Worm (Caenorhabditis elegans) whole organism, L1 larva: ENCODE measurements around the gene srh-244.
A peak's percentile ranks its signal among the peaks of the same experiment; 100 is the strongest.

Source experiments
- C16A3.4 ChIP-seq: fragments of 150-350 bp; optimal IDR thresholded peaks from 2 replicates; lab custom pipeline; 2014; ENCODE audit warnings: missing biosample characterization, missing genetic modification characterization
- C34B4.2 ChIP-seq: sonication (generic microtip); optimal IDR thresholded peaks from 2 replicates; lab custom pipeline; 2017; ENCODE audit warnings: mild to moderate bottlenecking, missing genetic modification characterization, missing compliant biosample characterization
- aha-1 ChIP-seq: fragments of 150-350 bp; optimal IDR thresholded peaks from 2 replicates; lab custom pipeline; 2014; ENCODE audit warnings: missing biosample characterization, missing genetic modification characterization
- alr-1 ChIP-seq: fragments of 200-800 bp; sonication (Bioruptor generic); optimal IDR thresholded peaks from 2 replicates; lab custom pipeline; 2018; ENCODE audit warnings: borderline replicate concordance, mild to moderate bottlenecking, missing genetic modification characterization, missing compliant biosample characterization
- aly-2 ChIP-seq: fragments of 150-350 bp; optimal IDR thresholded peaks from 2 replicates; lab custom pipeline; 2014; ENCODE audit warnings: missing biosample characterization, missing genetic modification characterization
- ama-1 ChIP-seq: fragments of 150-350 bp; optimal IDR thresholded peaks from 2 replicates; lab custom pipeline; 2014
- blmp-1 ChIP-seq: fragments of 150-350 bp; optimal IDR thresholded peaks from 2 replicates; lab custom pipeline; 2014; ENCODE audit warnings: missing biosample characterization, missing genetic modification characterization
- ceh-8 ChIP-seq: fragments of 200-800 bp; sonication (Bioruptor generic); optimal IDR thresholded peaks from 2 replicates; lab custom pipeline; 2018; ENCODE audit warnings: mild to moderate bottlenecking, missing genetic modification characterization, moderate library complexity, missing compliant biosample characterization
- ceh-82 ChIP-seq, 3 experiments: fragments of 150-350 bp in 1 of 3; sonication (generic microtip) in 2 of 3; optimal IDR thresholded peaks; 2 replicates each; lab custom pipeline; 2014 to 2017; ENCODE audit warnings: missing biosample characterization in 3 of 3, missing genetic modification characterization in 3 of 3
- efl-1 ChIP-seq, 4 experiments: fragments of 150-350 bp; optimal IDR thresholded peaks in 3 of 4; peaks in 1 of 4; 1 replicate in 1 of 4; 2 replicates in 3 of 4; lab custom pipeline; 2014; ENCODE audit warnings: missing biosample characterization in 2 of 4, missing genetic modification characterization in 2 of 4, missing genetic modification reagents in 2 of 4
- egl-13 ChIP-seq: sonication (generic microtip); optimal IDR thresholded peaks from 2 replicates; lab custom pipeline; 2016; ENCODE audit warnings: missing genotype, missing genetic modification reagents, missing genetic modification characterization, missing compliant biosample characterization
- egl-27 ChIP-seq, 2 experiments: fragments of 150-350 bp in 1 of 2; sonication (generic microtip); optimal IDR thresholded peaks; 3 replicates each; lab custom pipeline; 2017 to 2018; ENCODE audit warnings: missing biosample characterization in 2 of 2, missing genetic modification characterization in 2 of 2, missing genetic modification reagents in 2 of 2
- fkh-8 ChIP-seq: sonication (generic microtip); optimal IDR thresholded peaks from 2 replicates; lab custom pipeline; 2016; ENCODE audit warnings: mild to moderate bottlenecking, missing genetic modification characterization, missing compliant biosample characterization
- fos-1 ChIP-seq: fragments of 150-350 bp; optimal IDR thresholded peaks from 2 replicates; lab custom pipeline; 2014; ENCODE audit warnings: missing biosample characterization, missing genetic modification characterization
- grh-1 ChIP-seq: fragments of 200-800 bp; sonication (Bioruptor generic); IDR thresholded peaks from 2 replicates; pipeline ENCODE4 v1.3.6; 2022; ENCODE audit warnings: missing genetic modification reagents, missing genetic modification characterization, missing compliant biosample characterization
- hlh-17 ChIP-seq: fragments of 200-800 bp; sonication (Bioruptor generic); optimal IDR thresholded peaks from 2 replicates; lab custom pipeline; 2018; ENCODE audit warnings: missing genetic modification characterization, mild to moderate bottlenecking, missing compliant biosample characterization, moderate library complexity, borderline replicate concordance
- hlh-4 ChIP-seq: sonication (generic microtip); optimal IDR thresholded peaks from 2 replicates; lab custom pipeline; 2016; ENCODE audit warnings: mild to moderate bottlenecking, missing genetic modification characterization, missing compliant biosample characterization
- hpl-2 ChIP-seq: fragments of 150-350 bp; optimal IDR thresholded peaks from 2 replicates; lab custom pipeline; 2014; ENCODE audit warnings: missing biosample characterization, missing genetic modification reagents, missing genetic modification characterization
- irx-1 ChIP-seq: sonication (generic microtip); optimal IDR thresholded peaks from 2 replicates; lab custom pipeline; 2016; ENCODE audit warnings: missing genetic modification characterization, missing compliant biosample characterization
- isw-1 ChIP-seq: fragments of 200-800 bp; sonication (Bioruptor generic); IDR thresholded peaks from 2 replicates; pipeline ENCODE4 v1.3.6; 2022; ENCODE audit warnings: missing genetic modification characterization, missing compliant biosample characterization
- lin-14 ChIP-seq: fragments of 200-800 bp; sonication (Bioruptor generic); optimal IDR thresholded peaks from 2 replicates; lab custom pipeline; 2018; ENCODE audit warnings: mild to moderate bottlenecking, missing genetic modification characterization, moderate library complexity, missing compliant biosample characterization
- lin-39 ChIP-seq: fragments of 150-350 bp; optimal IDR thresholded peaks from 2 replicates; lab custom pipeline; 2014; ENCODE audit warnings: missing biosample characterization, missing genetic modification reagents, missing genetic modification characterization
- lsy-2 ChIP-seq, 2 experiments: fragments of 150-350 bp; optimal IDR thresholded peaks; 2 replicates each; lab custom pipeline; 2014; ENCODE audit warnings: missing biosample characterization in 2 of 2, missing genetic modification characterization in 2 of 2
- mef-2 ChIP-seq: fragments of 150-350 bp; optimal IDR thresholded peaks from 2 replicates; lab custom pipeline; 2014; ENCODE audit warnings: missing biosample characterization, missing genetic modification characterization
- nhr-12 ChIP-seq: sonication (generic microtip); optimal IDR thresholded peaks from 2 replicates; lab custom pipeline; 2017; ENCODE audit warnings: missing biosample characterization, missing genetic modification characterization
- nhr-28 ChIP-seq: fragments of 150-350 bp; optimal IDR thresholded peaks from 2 replicates; lab custom pipeline; 2014; ENCODE audit warnings: missing biosample characterization, missing genetic modification characterization
- nhr-71 ChIP-seq: sonication (generic microtip); optimal IDR thresholded peaks from 2 replicates; lab custom pipeline; 2016; ENCODE audit warnings: mild to moderate bottlenecking, missing genetic modification characterization, moderate library complexity, missing compliant biosample characterization
- nhr-77 ChIP-seq: fragments of 150-350 bp; optimal IDR thresholded peaks from 2 replicates; lab custom pipeline; 2014; ENCODE audit warnings: missing biosample characterization, missing genetic modification characterization
- nhr-85 ChIP-seq: sonication (generic microtip); peaks from one replicate; lab custom pipeline; 2016; ENCODE audit warnings: missing genetic modification characterization, inconsistent platforms, missing compliant biosample characterization
- skn-1 ChIP-seq: fragments of 150-350 bp; optimal IDR thresholded peaks from 2 replicates; lab custom pipeline; 2014; ENCODE audit warnings: missing biosample characterization, missing genetic modification characterization
- sox-4 ChIP-seq: sonication (generic microtip); optimal IDR thresholded peaks from 2 replicates; lab custom pipeline; 2016; ENCODE audit warnings: missing genetic modification characterization, missing compliant biosample characterization
- swsn-7 ChIP-seq: sonication (generic microtip); optimal IDR thresholded peaks from 2 replicates; lab custom pipeline; 2016; ENCODE audit warnings: missing genetic modification characterization, missing compliant biosample characterization
- tlp-1 ChIP-seq: fragments of 150-350 bp; optimal IDR thresholded peaks from 2 replicates; lab custom pipeline; 2014; ENCODE audit warnings: missing biosample characterization, missing genetic modification characterization
- unc-98 ChIP-seq: fragments of 200-800 bp; sonication (Bioruptor generic); IDR thresholded peaks from 2 replicates; pipeline ENCODE4 v1.3.6; 2022; ENCODE audit warnings: missing genetic modification characterization, missing compliant biosample characterization
- ztf-11 ChIP-seq, 2 experiments: sonication (generic microtip); optimal IDR thresholded peaks; 2 replicates each; lab custom pipeline; 2016 to 2017; ENCODE audit warnings: missing genetic modification characterization in 2 of 2, missing biosample characterization in 1 of 2, missing compliant biosample characterization in 1 of 2

Gene srh-244

ce11 chrV:7364951-7365350 lies 21.3 kb downstream of the srh-244 start, which contains the start of gene exc-13:
Gene exc-13 (plus strand): TSS chrV:7365251.
- TF ChIP-seq unc-98 (GFP tag; lab: Robert Waterston, UW) = no peak
- TF ChIP-seq egl-13 = no peak
- peak; percentile 5 for TF ChIP-seq nhr-71 (tag; lab: Kevin White, UChicago)

ce11 chrV:7369578-7369977 lies 26.0 kb downstream of the srh-244 start, which contains the start of gene srj-14:
Gene srj-14 (plus strand): TSS chrV:7369708.
- TF ChIP-seq hlh-17 (GFP tag; lab: Kevin White, UChicago) (no peak), efl-1 (optimal IDR thresholded peaks at IDR 0.05; lab: Kevin White, UChicago) (no peak), efl-1 (GFP tag; optimal IDR thresholded peaks at IDR 0.05 in 1 of 2; lab: Kevin White, UChicago) (peak in 1 of 2 experiments; percentile 77)

- TF ChIP-seq swsn-7 = no peak
- TF ChIP-seq irx-1 = no peak
- TF ChIP-seq grh-1 (GFP tag; lab: Robert Waterston, UW) = no peak
- peak; percentile 50 for TF ChIP-seq fkh-8
Observed at ce11 chrV:7374090-7374489, 30.5 kb downstream of the srh-244 start, which contains the start of gene srx-56. Gene srx-56 (plus strand): TSS chrV:7374390.

DNA sequence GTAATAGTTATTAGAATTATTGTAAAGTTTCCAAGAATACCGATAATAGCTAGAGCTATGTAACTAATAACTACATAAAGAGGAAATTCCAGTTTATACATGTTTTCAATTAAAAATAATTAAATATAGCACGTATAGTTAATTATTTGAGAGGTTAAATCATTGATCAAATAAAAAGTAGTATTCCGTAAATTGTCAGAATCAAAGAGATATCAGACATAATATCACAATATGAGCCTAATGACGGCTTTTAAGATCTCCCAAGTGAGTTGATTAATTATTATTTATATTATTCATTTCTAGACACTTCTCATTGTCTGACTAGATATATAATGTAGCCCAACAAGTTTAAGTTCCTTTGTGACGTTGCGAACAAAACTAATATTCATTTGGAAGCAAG lies 35.8 kb downstream of the srh-244 start, which contains the start of gene srsx-24:
Gene srsx-24 (minus strand): TSS at position 101 of the 400 bp plus-strand sequence.
- TF ChIP-seq ceh-8 (GFP tag; lab: Kevin White, UChicago) (peak; percentile 40), C34B4.2 (no peak)

DNA sequence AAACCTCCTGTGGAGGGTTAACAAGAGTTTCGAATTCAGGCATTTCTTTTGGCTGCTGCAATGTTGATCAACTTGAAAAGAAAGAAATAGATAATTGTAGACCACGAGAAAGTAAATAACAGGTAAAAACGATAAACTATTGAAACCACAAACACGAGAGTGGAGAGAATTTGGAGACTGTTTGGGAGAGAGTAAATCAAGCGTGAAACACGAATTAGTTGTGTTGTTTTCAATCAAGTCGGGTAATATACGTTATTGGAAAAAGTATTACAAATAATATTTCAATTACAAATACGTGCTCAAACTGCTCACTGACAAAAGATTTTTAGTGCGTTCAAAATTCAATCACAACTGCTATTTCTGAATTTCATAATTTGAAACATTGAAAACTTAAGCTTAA lies 37.4 kb downstream of the srh-244 start, which contains the start of gene C03G6.17:
Gene C03G6.17 (minus strand): TSS at position 101 of the 400 bp plus-strand sequence.
- TF ChIP-seq blmp-1 (tag; lab: Kevin White, UChicago) = peak; percentile 22
- no peak for TF ChIP-seq skn-1 (tag; lab: Kevin White, UChicago)
- TF ChIP-seq aly-2 (tag; lab: Kevin White, UChicago) = no peak
- no peak for TF ChIP-seq fos-1
- peak; percentile 63 for TF ChIP-seq nhr-85
- TF ChIP-seq, all 84 proteins: peak for 2

- no peak for TF ChIP-seq alr-1 (tag; lab: Kevin White, UChicago)
- no peak for TF ChIP-seq lsy-2 (tag; optimal IDR thresholded peaks at IDR 0.05; lab: Kevin White, UChicago)
- TF ChIP-seq blmp-1 (tag; lab: Kevin White, UChicago) = peak; percentile 35
- peak; percentile 57 for TF ChIP-seq hlh-4 (tag; lab: Kevin White, UChicago)
- TF ChIP-seq nhr-71 (tag; lab: Kevin White, UChicago) = peak; percentile 47
- no peak for TF ChIP-seq mef-2 (tag; lab: Kevin White, UChicago)
- TF ChIP-seq efl-1 (optimal IDR thresholded peaks at IDR 0.05; lab: Kevin White, UChicago) = no peak
- peak in 1 of 2 experiments; percentile 5 for TF ChIP-seq efl-1 (GFP tag; optimal IDR thresholded peaks at IDR 0.05 in 1 of 2; lab: Kevin White, UChicago)
- no peak for TF ChIP-seq C34B4.2
- no peak for TF ChIP-seq sox-4 (tag; lab: Kevin White, UChicago)
- no peak for TF ChIP-seq tlp-1
- no peak for TF ChIP-seq isw-1
- TF ChIP-seq aha-1 (tag; lab: Kevin White, UChicago) = no peak
- no peak for TF ChIP-seq nhr-28 (tag; lab: Kevin White, UChicago)
- no peak for TF ChIP-seq egl-27 (tag; optimal IDR thresholded peaks at IDR 0.05; lab: Kevin White, UChicago)
- TF ChIP-seq lin-39 (tag; lab: Kevin White, UChicago) = no peak
- TF ChIP-seq nhr-77 (tag; lab: Kevin White, UChicago) = no peak
- no peak for TF ChIP-seq nhr-85
- no peak for TF ChIP-seq nhr-12 (tag; lab: Kevin White, UChicago)
- TF ChIP-seq lin-14 (GFP tag; lab: Kevin White, UChicago) = peak; percentile 37
- no peak for TF ChIP-seq ceh-8 (GFP tag; lab: Kevin White, UChicago)
- TF ChIP-seq ceh-82 (tag; optimal IDR thresholded peaks at IDR 0.05; lab: Kevin White, UChicago) = no peak
- TF ChIP-seq fkh-8 = peak; percentile 42
- no peak for TF ChIP-seq C16A3.4 (tag; lab: Kevin White, UChicago)
- TF ChIP-seq hpl-2 (GFP tag; lab: Kevin White, UChicago) = no peak
- no peak for TF ChIP-seq ztf-11 (tag; optimal IDR thresholded peaks at IDR 0.05; lab: Kevin White, UChicago)
- no peak for TF ChIP-seq ama-1
Observed at ce11 chrV:7386052-7386573, 42.5 kb downstream of the srh-244 start, which contains the start of gene srp-6. Gene srp-6 (minus strand): TSS chrV:7386102.
